Fruit fly (Drosophila melanogaster): ENCODE data around the gene HisCl1.
A peak's percentile ranks its signal among the peaks of the same experiment; 100 is the strongest.

Gene HisCl1

dm6 chr3R:11764279-11764880 is 22.6 kb upstream of the HisCl1 start, which contains the start of gene Lk6 (continued):
- TF ChIP-seq vri (GFP tag; optimal IDR thresholded peaks at IDR 0.05) (peak; percentile 80), Sox15 (GFP tag; optimal IDR thresholded peaks at IDR 0.05) (no peak), Eip78C (GFP tag) (peak; percentile 51)

- no peak for TF ChIP-seq CG11902 (GFP tag; optimal IDR thresholded peaks at IDR 0.05)
- TF ChIP-seq CG6854 (GFP tag; optimal IDR thresholded peaks at IDR 0.05): no peak
- no peak for TF ChIP-seq CG16779 (tag; optimal IDR thresholded peaks at IDR 0.05)
- TF ChIP-seq CG6792 (GFP tag; optimal IDR thresholded peaks at IDR 0.05): no peak
- TF ChIP-seq lz (GFP tag; optimal IDR thresholded peaks at IDR 0.05): no peak
Measured at dm6 chr3R:11770733-11771132, 16.2 kb upstream of the HisCl1 start.

- TF ChIP-seq esn (GFP tag; optimal IDR thresholded peaks at IDR 0.05): no peak
- TF ChIP-seq Eip78C (GFP tag): peak; percentile 31
Measured at dm6 chr3R:11771492-11771891, 15.5 kb upstream of the HisCl1 start.

dm6 chr3R:11772181-11772827 is 14.7 kb upstream of the HisCl1 start:
- TF ChIP-seq Blimp-1 (GFP tag; optimal IDR thresholded peaks at IDR 0.05): no peak
- no peak for TF ChIP-seq cyc (GFP tag; optimal IDR thresholded peaks at IDR 0.05)
- TF ChIP-seq CG8632 (GFP tag; optimal IDR thresholded peaks at IDR 0.05): no peak
- TF ChIP-seq CG3032 (tag; optimal IDR thresholded peaks at IDR 0.05): no peak
- TF ChIP-seq CG11762 (GFP tag; optimal IDR thresholded peaks at IDR 0.05; ENCODE audit: insufficient read depth): no peak

DNA sequence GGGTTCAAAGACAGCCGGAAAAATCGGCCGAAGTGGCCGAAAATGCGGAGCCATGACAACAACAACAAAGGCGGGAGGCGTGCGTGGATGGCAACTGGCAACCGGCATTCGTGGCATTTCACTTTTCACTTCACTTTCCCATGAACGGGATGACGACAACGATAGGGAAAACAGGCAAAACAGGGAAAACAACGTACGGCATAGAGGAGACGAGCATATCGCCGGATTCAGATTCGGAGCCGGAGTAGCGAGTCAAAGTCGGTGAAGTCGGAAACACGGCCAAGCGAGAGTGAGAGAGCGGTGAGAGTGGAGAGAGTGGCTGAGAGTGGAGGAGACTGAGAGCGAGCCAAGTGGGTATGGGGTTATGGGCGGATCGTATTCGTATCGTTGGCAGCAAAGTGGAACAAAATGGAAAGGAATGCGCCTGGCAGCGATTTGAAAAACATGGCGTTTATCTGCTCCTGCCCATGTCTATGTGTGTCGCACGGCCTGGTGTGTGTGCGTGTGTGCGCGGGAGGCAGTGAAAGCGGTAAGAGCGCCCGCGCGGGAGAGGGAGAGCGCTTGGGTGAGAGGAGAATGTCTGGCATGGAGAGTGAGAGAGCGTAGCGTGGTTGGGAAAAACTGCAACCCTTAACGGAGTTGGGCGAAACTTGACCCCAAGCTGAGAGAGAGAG is 13.5 kb upstream of the HisCl1 start:
- TF ChIP-seq CG11294 (GFP tag; IDR thresholded peaks at IDR 0.05): no peak
- TF ChIP-seq CG6163 (GFP tag; IDR thresholded peaks at IDR 0.05): 0 out of 3 replicates have a peak, but pooled peaks have one; percentile 53
- TF ChIP-seq CG8119 (GFP tag; IDR thresholded peaks at IDR 0.05): peak; percentile 50; the same call in 1 of the 3 replicates
- no peak for TF ChIP-seq ss (GFP tag; optimal IDR thresholded peaks at IDR 0.05)
- TF ChIP-seq CG10669 (GFP tag; optimal IDR thresholded peaks at IDR 0.05): no peak
- no peak for TF ChIP-seq Eip75B (GFP tag; optimal IDR thresholded peaks at IDR 0.05)
- TF ChIP-seq Eip78C (GFP tag): peak; percentile 37
- no peak for TF ChIP-seq Sox14 (GFP tag; optimal IDR thresholded peaks at IDR 0.05)
- no peak for TF ChIP-seq CG11902 (GFP tag; optimal IDR thresholded peaks at IDR 0.05)
- no peak for TF ChIP-seq Smox (GFP tag; optimal IDR thresholded peaks at IDR 0.05)
- no peak for TF ChIP-seq fd85E (GFP tag; optimal IDR thresholded peaks at IDR 0.05)
- no peak for TF ChIP-seq CG6792 (GFP tag; optimal IDR thresholded peaks at IDR 0.05)
- no peak for TF ChIP-seq Gug (GFP tag; IDR thresholded peaks at IDR 0.05)
- no peak for TF ChIP-seq CG8632 (GFP tag; optimal IDR thresholded peaks at IDR 0.05)
- TF ChIP-seq Blimp-1 (GFP tag; optimal IDR thresholded peaks at IDR 0.05): peak; percentile 70
- no peak for TF ChIP-seq CG3919 (GFP tag; optimal IDR thresholded peaks at IDR 0.05)
- no peak for TF ChIP-seq Ets96B (tag; optimal IDR thresholded peaks at IDR 0.05)
- no peak for TF ChIP-seq Eip93F (GFP tag; optimal IDR thresholded peaks at IDR 0.05)
- TF ChIP-seq OdsH (GFP tag; optimal IDR thresholded peaks at IDR 0.05): no peak
- TF ChIP-seq CG6854 (GFP tag; optimal IDR thresholded peaks at IDR 0.05): peak; percentile 27
- TF ChIP-seq Sox15 (GFP tag; optimal IDR thresholded peaks at IDR 0.05): no peak
- TF ChIP-seq cyc (GFP tag; optimal IDR thresholded peaks at IDR 0.05): no peak
- no peak for TF ChIP-seq CG31627 (GFP tag; optimal IDR thresholded peaks at IDR 0.05)
- TF ChIP-seq CG32006 (GFP tag; optimal IDR thresholded peaks at IDR 0.05): peak; percentile 0
- TF ChIP-seq lz (GFP tag; optimal IDR thresholded peaks at IDR 0.05): no peak
- TF ChIP-seq vri (GFP tag; optimal IDR thresholded peaks at IDR 0.05): no peak
- TF ChIP-seq CG15336 (GFP tag; IDR thresholded peaks at IDR 0.05): peak; percentile 38
- peak; percentile 44 for TF ChIP-seq CG1621 (tag; optimal IDR thresholded peaks at IDR 0.05)
- TF ChIP-seq CG16779 (tag; optimal IDR thresholded peaks at IDR 0.05): no peak

All from whole organism, prepupa.